Fruit fly (Drosophila melanogaster): Measurements from ENCODE around the gene Rcd4.

Gene Rcd4

DNA sequence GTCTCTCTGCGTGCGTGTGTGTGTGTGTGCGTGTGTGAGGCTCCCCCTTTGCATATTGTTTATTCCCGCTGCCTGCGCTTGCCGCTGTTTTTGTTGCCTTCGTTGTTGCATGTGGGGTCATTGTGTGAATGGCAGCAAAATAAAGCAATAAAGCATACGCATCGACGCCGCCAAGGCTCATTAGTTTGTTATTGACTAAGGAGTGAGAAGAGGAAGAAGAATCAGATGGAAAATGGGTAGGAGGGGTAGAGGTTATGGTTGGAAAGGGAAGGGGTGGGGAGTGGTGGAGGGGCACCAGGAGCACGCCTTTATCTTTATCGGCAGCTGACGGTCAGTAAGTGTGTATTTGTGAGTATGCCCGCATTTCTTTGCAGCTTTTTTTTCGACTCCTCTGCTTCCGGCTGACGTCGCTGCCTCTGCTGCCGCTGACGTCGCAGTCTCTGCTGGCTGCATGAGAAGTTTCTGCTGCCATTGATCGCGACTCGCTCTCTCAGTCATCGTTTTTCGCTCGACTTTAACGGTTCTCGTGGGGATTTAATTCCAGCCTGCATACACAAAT, 36.8 kb downstream of the Rcd4 start (continued):
- no peak for TF ChIP-seq pan (optimal IDR thresholded peaks at IDR 0.05)
- TF ChIP-seq pan (GFP tag; optimal IDR thresholded peaks at IDR 0.05 in 1 of 2, IDR thresholded peaks at IDR 0.05 in 1 of 2): no peak
- no peak for TF ChIP-seq CG5180 (GFP tag; optimal IDR thresholded peaks at IDR 0.05)
- no peak for TF ChIP-seq Scr (GFP tag; IDR thresholded peaks at IDR 0.05; ENCODE audit: partially characterized antibody)
- TF ChIP-seq nom (GFP tag; optimal IDR thresholded peaks at IDR 0.05): peak; percentile 68
- TF ChIP-seq dati (GFP tag; IDR thresholded peaks at IDR 0.05): no peak
- TF ChIP-seq dm (GFP tag; optimal IDR thresholded peaks at IDR 0.05): no peak
- TF ChIP-seq vfl (GFP tag; optimal IDR thresholded peaks at IDR 0.05): no peak
- TF ChIP-seq jing (GFP tag; optimal IDR thresholded peaks at IDR 0.05): no peak
- no peak for TF ChIP-seq CG10979 (tag; optimal IDR thresholded peaks at IDR 0.05)
- no peak for TF ChIP-seq yki (optimal IDR thresholded peaks at IDR 0.05)
- TF ChIP-seq Hmx (GFP tag; optimal IDR thresholded peaks at IDR 0.05): no peak
- TF ChIP-seq otp (GFP tag; IDR thresholded peaks at IDR 0.05): no peak
- no peak for TF ChIP-seq amos (GFP tag; IDR thresholded peaks at IDR 0.05; ENCODE audit: partially characterized antibody)
- TF ChIP-seq Ssrp (tag; optimal IDR thresholded peaks at IDR 0.05): no peak
- no peak for TF ChIP-seq H2.0 (GFP tag; IDR thresholded peaks at IDR 0.05)
- TF ChIP-seq Doc2 (GFP tag; IDR thresholded peaks at IDR 0.05): no peak
- no peak for TF ChIP-seq NFAT (GFP tag; IDR thresholded peaks at IDR 0.05)
- TF ChIP-seq CG15479 (GFP tag; optimal IDR thresholded peaks at IDR 0.05): no peak
- TF ChIP-seq Trl (optimal IDR thresholded peaks at IDR 0.05): no peak
- TF ChIP-seq Trl (GFP tag; optimal IDR thresholded peaks at IDR 0.05): no peak
- TF ChIP-seq Poxn (GFP tag; IDR thresholded peaks at IDR 0.05): no peak
- TF ChIP-seq Dip2 (GFP tag; IDR thresholded peaks at IDR 0.05): no peak
- TF ChIP-seq CG11504 (tag; optimal IDR thresholded peaks at IDR 0.05): no peak
- no peak for TF ChIP-seq HLH4C (GFP tag; IDR thresholded peaks at IDR 0.05; ENCODE audit: partially characterized antibody)
- no peak for TF ChIP-seq Dp (GFP tag; optimal IDR thresholded peaks at IDR 0.05)
- TF ChIP-seq Dip3 (GFP tag; optimal IDR thresholded peaks at IDR 0.05): no peak
- TF ChIP-seq vvl (GFP tag; IDR thresholded peaks at IDR 0.05): no peak
- TF ChIP-seq Hr3 (GFP tag; optimal IDR thresholded peaks at IDR 0.05): no peak
- no peak for TF ChIP-seq CG17359 (tag; optimal IDR thresholded peaks at IDR 0.05)
- TF ChIP-seq CG32772 (GFP tag; IDR thresholded peaks at IDR 0.05): no peak
- TF ChIP-seq CG1024 (GFP tag; IDR thresholded peaks at IDR 0.05): no peak
- no peak for TF ChIP-seq CG8290 (GFP tag; optimal IDR thresholded peaks at IDR 0.05)
- no peak for TF ChIP-seq CG8290 (tag; optimal IDR thresholded peaks at IDR 0.05)
- TF ChIP-seq sens (GFP tag): peak; percentile 22
- peak; percentile 1 for TF ChIP-seq Med (GFP tag)
- no peak for TF ChIP-seq row (GFP tag; IDR thresholded peaks at IDR 0.05)
- no peak for TF ChIP-seq PHDP (tag; optimal IDR thresholded peaks at IDR 0.05)
- no peak for TF ChIP-seq CG15696 (tag; optimal IDR thresholded peaks at IDR 0.05)
- TF ChIP-seq Vsx1 (GFP tag; optimal IDR thresholded peaks at IDR 0.05): no peak
- no peak for TF ChIP-seq grau (tag; optimal IDR thresholded peaks at IDR 0.05)
- no peak for TF ChIP-seq CG34422 (GFP tag; IDR thresholded peaks at IDR 0.05)
- no peak for TF ChIP-seq exex (tag; optimal IDR thresholded peaks at IDR 0.05)
- TF ChIP-seq zfh1 (GFP tag; IDR thresholded peaks at IDR 0.05): no peak
- peak; percentile 1 for TF ChIP-seq abd-A (tag; optimal IDR thresholded peaks at IDR 0.05)
- no peak for TF ChIP-seq Atf-2 (GFP tag; optimal IDR thresholded peaks at IDR 0.05)
- no peak for TF ChIP-seq tgo (GFP tag; IDR thresholded peaks at IDR 0.05)
- TF ChIP-seq CG8281 (tag; optimal IDR thresholded peaks at IDR 0.05): peak; percentile 2
- TF ChIP-seq ftz-f1 (GFP tag; optimal IDR thresholded peaks at IDR 0.05): no peak
- peak; percentile 36 for TF ChIP-seq odd (GFP tag; optimal IDR thresholded peaks at IDR 0.05)
- TF ChIP-seq CG34224 (GFP tag; IDR thresholded peaks at IDR 0.05; ENCODE audit: partially characterized antibody): no peak
- TF ChIP-seq fu2 (GFP tag; optimal IDR thresholded peaks at IDR 0.05): no peak
- no peak for TF ChIP-seq CG1233 (GFP tag; optimal IDR thresholded peaks at IDR 0.05)

Data from whole organism, embryonic.